Worm (Caenorhabditis elegans) whole organism, L4/young adult: ENCODE data around the gene sdz-36.

Source experiments
- W03F9.2 ChIP-seq: fragments of 150-350 bp; optimal IDR thresholded peaks from 2 replicates; lab custom pipeline; 2014; ENCODE audit warnings: missing biosample characterization, missing genetic modification characterization
- dao-5 ChIP-seq: sonication (generic microtip); optimal IDR thresholded peaks from 2 replicates; lab custom pipeline; 2016; ENCODE audit warnings: missing genotype, missing genetic modification characterization, moderate library complexity, missing compliant biosample characterization
- him-1 ChIP-seq: sonication (generic microtip); optimal IDR thresholded peaks from 2 replicates; lab custom pipeline; 2016; ENCODE audit warnings: missing genotype, missing genetic modification reagents, missing genetic modification characterization, missing compliant biosample characterization

DNA sequence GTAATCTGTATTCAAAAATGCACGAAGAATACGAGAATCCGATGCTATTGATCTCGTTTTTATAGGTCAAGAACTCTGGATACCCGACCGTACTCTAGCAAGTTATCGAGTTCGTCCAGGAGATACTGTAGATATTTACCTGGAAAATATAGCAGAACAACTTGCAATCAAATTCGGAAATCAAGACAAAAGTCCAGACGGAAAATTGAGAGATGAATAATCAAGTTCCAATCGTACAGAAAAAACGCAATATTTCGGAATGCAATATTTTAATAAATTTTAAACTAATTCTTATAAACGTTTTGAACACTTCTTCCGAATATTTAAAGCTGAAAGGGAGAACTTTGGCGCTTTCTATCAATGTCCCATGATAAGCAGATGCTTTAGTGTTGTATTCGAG, 48.3 kb downstream of the sdz-36 start:
- TF ChIP-seq W03F9.2 (tag; lab: Kevin White, UChicago) = no peak
- TF ChIP-seq him-1 (tag; lab: Kevin White, UChicago) = no peak
- TF ChIP-seq dao-5 = no peak
